Worm (Caenorhabditis elegans): ENCODE data around the gene C35A5.11.

C35A5.11 gene

ce11 chrV:10467659-10468058 is 35.3 kb downstream of the C35A5.11 start:
- TF ChIP-seq unc-55 (GFP tag; optimal IDR thresholded peaks at IDR 0.05), result no peak
- no peak for TF ChIP-seq F13H6.1 (tag; optimal IDR thresholded peaks at IDR 0.05)
- TF ChIP-seq lin-39 (tag; optimal IDR thresholded peaks at IDR 0.05), result no peak
- no peak for TF ChIP-seq peb-1 (tag; optimal IDR thresholded peaks at IDR 0.05)
- no peak for TF ChIP-seq ztf-11 (tag; optimal IDR thresholded peaks at IDR 0.05)
- TF ChIP-seq ama-1 (optimal IDR thresholded peaks at IDR 0.05), result no peak
- no peak for TF ChIP-seq crh-2 (tag; optimal IDR thresholded peaks at IDR 0.05)
- TF ChIP-seq egl-27 (tag; optimal IDR thresholded peaks at IDR 0.05), result no peak
- TF ChIP-seq C34F6.9 (tag; optimal IDR thresholded peaks at IDR 0.05), result no peak

DNA sequence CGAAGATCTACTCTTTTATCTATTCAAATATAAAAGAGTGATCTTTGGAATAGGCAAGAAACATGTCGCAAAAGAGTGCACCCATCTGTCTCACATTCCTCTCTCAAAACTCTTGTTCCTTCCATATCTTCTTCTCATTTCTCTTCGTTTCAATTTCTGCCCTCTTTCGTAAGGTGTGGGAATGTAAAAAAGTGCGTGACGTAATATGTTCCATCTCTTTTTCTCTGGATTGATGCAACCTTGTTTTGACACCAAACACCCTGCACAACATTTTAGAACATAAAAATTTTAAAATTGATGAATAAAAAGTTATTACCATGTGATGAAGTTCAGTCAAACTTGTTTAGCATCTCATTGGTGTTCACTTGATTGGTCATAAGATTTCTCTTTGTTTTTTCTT is 35.8 kb downstream of the C35A5.11 start:
- TF ChIP-seq ztf-4 (tag; optimal IDR thresholded peaks at IDR 0.05) (no peak), nhr-25 (tag; optimal IDR thresholded peaks at IDR 0.05) (no peak), lin-39 (tag; optimal IDR thresholded peaks at IDR 0.05) (no peak), R02D3.7 (tag; optimal IDR thresholded peaks at IDR 0.05) (no peak), ztf-1 (GFP tag; conservative IDR thresholded peaks at IDR 0.05) (no peak), sem-4 (tag; optimal IDR thresholded peaks at IDR 0.05) (no peak), sma-9 (GFP tag; optimal IDR thresholded peaks at IDR 0.05) (peak; percentile 67), sma-9 (tag; optimal IDR thresholded peaks at IDR 0.05) (no peak), Y55F3AM.14 (GFP tag; optimal IDR thresholded peaks at IDR 0.05) (no peak)

DNA sequence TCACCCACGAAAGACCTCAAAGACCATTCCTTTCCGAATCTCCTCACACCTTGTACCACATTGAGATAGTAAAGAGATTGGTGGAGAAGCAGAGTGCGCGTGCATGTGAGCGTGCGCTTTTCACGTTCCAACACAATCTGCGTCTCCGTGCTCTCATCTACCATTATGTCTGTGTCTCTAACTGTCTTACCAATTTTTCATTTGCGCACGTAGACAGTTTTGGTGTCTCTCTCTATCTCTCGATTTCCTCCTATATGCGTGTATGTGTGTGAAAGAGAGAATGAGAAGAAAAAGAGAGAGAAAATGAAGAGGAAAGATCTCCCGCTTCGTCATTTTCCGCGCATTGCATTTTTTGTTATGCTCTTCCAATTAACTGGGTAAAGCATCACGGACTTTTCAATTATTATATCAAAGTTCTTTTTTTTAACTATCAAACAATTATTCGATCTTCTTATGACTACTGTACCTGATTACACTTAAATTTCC is 36.3 kb downstream of the C35A5.11 start:
- TF ChIP-seq ceh-82 (tag; optimal IDR thresholded peaks at IDR 0.05), result peak; percentile 68
- TF ChIP-seq nhr-129 (tag; optimal IDR thresholded peaks at IDR 0.05), result peak; percentile 99
- peak; percentile 94 for TF ChIP-seq fos-1 (tag; optimal IDR thresholded peaks at IDR 0.05)
- peak; percentile 97 for TF ChIP-seq F13H6.1 (tag; optimal IDR thresholded peaks at IDR 0.05)
- peak; percentile 97 for TF ChIP-seq sma-3 (GFP tag; optimal IDR thresholded peaks at IDR 0.05)
- peak; percentile 90 for TF ChIP-seq blmp-1 (tag; optimal IDR thresholded peaks at IDR 0.05; ENCODE audit: insufficient read depth)
- TF ChIP-seq mbf-1 (tag; optimal IDR thresholded peaks at IDR 0.05), result no peak
- no peak for TF ChIP-seq ztf-1 (GFP tag; conservative IDR thresholded peaks at IDR 0.05)
- TF ChIP-seq mdl-1 (tag; optimal IDR thresholded peaks at IDR 0.05), result peak; percentile 99
- peak; percentile 95 for TF ChIP-seq zag-1 (tag; optimal IDR thresholded peaks at IDR 0.05)
- no peak for TF ChIP-seq peb-1 (tag; optimal IDR thresholded peaks at IDR 0.05)
- no peak for TF ChIP-seq nhr-23 (tag; optimal IDR thresholded peaks at IDR 0.05)
- TF ChIP-seq ztf-11 (tag; optimal IDR thresholded peaks at IDR 0.05), result no peak
- peak; percentile 44 for TF ChIP-seq nhr-10 (tag; optimal IDR thresholded peaks at IDR 0.05)
- TF ChIP-seq ceh-16 (tag; optimal IDR thresholded peaks at IDR 0.05), result no peak
- TF ChIP-seq lin-39 (tag; optimal IDR thresholded peaks at IDR 0.05), result peak; percentile 58
- TF ChIP-seq nhr-11 (tag; optimal IDR thresholded peaks at IDR 0.05), result no peak
- peak; percentile 61 for TF ChIP-seq unc-62 (GFP tag; optimal IDR thresholded peaks at IDR 0.05)
- TF ChIP-seq snpc-4 (tag; optimal IDR thresholded peaks at IDR 0.05), result peak; percentile 74
- TF ChIP-seq dmd-4 (tag; optimal IDR thresholded peaks at IDR 0.05), result no peak
- peak; percentile 52 for TF ChIP-seq ama-1 (optimal IDR thresholded peaks at IDR 0.05)
- peak; percentile 99 for TF ChIP-seq sma-9 (GFP tag; optimal IDR thresholded peaks at IDR 0.05)
- TF ChIP-seq sma-9 (tag; optimal IDR thresholded peaks at IDR 0.05), result peak; percentile 56
- TF ChIP-seq egl-27 (tag; optimal IDR thresholded peaks at IDR 0.05), result peak; percentile 96
- no peak for TF ChIP-seq R02D3.7 (tag; optimal IDR thresholded peaks at IDR 0.05)
- TF ChIP-seq unc-55 (GFP tag; optimal IDR thresholded peaks at IDR 0.05), result peak; percentile 96
- peak; percentile 89 for TF ChIP-seq mab-5 (tag; optimal IDR thresholded peaks at IDR 0.05)
- peak; percentile 7 for TF ChIP-seq elt-1 (tag; optimal IDR thresholded peaks at IDR 0.05)
- TF ChIP-seq aly-2 (tag; optimal IDR thresholded peaks at IDR 0.05), result no peak
- TF ChIP-seq ztf-4 (tag; optimal IDR thresholded peaks at IDR 0.05), result peak; percentile 89
- TF ChIP-seq lsy-2 (tag; optimal IDR thresholded peaks at IDR 0.05), result peak; percentile 71 to 94
- no peak for TF ChIP-seq nhr-237 (tag; optimal IDR thresholded peaks at IDR 0.05)
- peak; percentile 79 for TF ChIP-seq gmeb-1 (tag; optimal IDR thresholded peaks at IDR 0.05)
- TF ChIP-seq elt-3 (tag; optimal IDR thresholded peaks at IDR 0.05), result no peak
- TF ChIP-seq nhr-6 (tag; optimal IDR thresholded peaks at IDR 0.05), result peak; percentile 96
- peak; percentile 97 for TF ChIP-seq sem-4 (tag; optimal IDR thresholded peaks at IDR 0.05)
- peak; percentile 12 for TF ChIP-seq ZK546.5 (tag; optimal IDR thresholded peaks at IDR 0.05)
- peak; percentile 70 for TF ChIP-seq nhr-77 (tag; optimal IDR thresholded peaks at IDR 0.05)
- peak; percentile 97 for TF ChIP-seq Y55F3AM.14 (GFP tag; optimal IDR thresholded peaks at IDR 0.05)
- TF ChIP-seq unc-39 (tag; optimal IDR thresholded peaks at IDR 0.05), result no peak
- TF ChIP-seq C34F6.9 (tag; optimal IDR thresholded peaks at IDR 0.05), result peak; percentile 98
- peak; percentile 95 for TF ChIP-seq nhr-25 (tag; optimal IDR thresholded peaks at IDR 0.05)
- TF ChIP-seq lin-13 (GFP tag; optimal IDR thresholded peaks at IDR 0.05), result peak; percentile 89
- peak; percentile 87 for TF ChIP-seq lin-11 (tag; optimal IDR thresholded peaks at IDR 0.05)
- TF ChIP-seq crh-2 (tag; optimal IDR thresholded peaks at IDR 0.05), result peak; percentile 98
- TF ChIP-seq nhr-21 (tag; optimal IDR thresholded peaks at IDR 0.05), result peak; percentile 98
- TF ChIP-seq nhr-12 (tag; optimal IDR thresholded peaks at IDR 0.05), result no peak
- TF ChIP-seq skn-1 (tag; optimal IDR thresholded peaks at IDR 0.05), result peak; percentile 76

Data from whole organism, L2 larva.